Worm (Caenorhabditis elegans) whole organism, L1 larva: ENCODE data around the gene grsp-4.

Source experiments
- F16B12.6 ChIP-seq: fragments of 150-350 bp; optimal IDR thresholded peaks from 2 replicates; lab custom pipeline; 2014; ENCODE audit warnings: missing biosample characterization, missing genetic modification characterization
- Y116A8C.19 ChIP-seq: sonication (generic microtip); optimal IDR thresholded peaks from 2 replicates; lab custom pipeline; 2016; ENCODE audit warnings: missing compliant biosample characterization, missing genetic modification characterization, borderline replicate concordance
- aly-2 ChIP-seq: fragments of 150-350 bp; optimal IDR thresholded peaks from 2 replicates; lab custom pipeline; 2014; ENCODE audit warnings: missing biosample characterization, missing genetic modification characterization
- blmp-1 ChIP-seq: fragments of 150-350 bp; optimal IDR thresholded peaks from 2 replicates; lab custom pipeline; 2014; ENCODE audit warnings: missing biosample characterization, missing genetic modification characterization
- ceh-8 ChIP-seq: fragments of 200-800 bp; sonication (Bioruptor generic); optimal IDR thresholded peaks from 2 replicates; lab custom pipeline; 2018; ENCODE audit warnings: mild to moderate bottlenecking, missing genetic modification characterization, moderate library complexity, missing compliant biosample characterization
- ces-1 ChIP-seq: fragments of 150-350 bp; optimal IDR thresholded peaks from 2 replicates; lab custom pipeline; 2014; ENCODE audit warnings: missing biosample characterization, missing genetic modification reagents, missing genetic modification characterization
- dsc-1 ChIP-seq: sonication (generic microtip); optimal IDR thresholded peaks from 2 replicates; lab custom pipeline; 2016; ENCODE audit warnings: mild to moderate bottlenecking, missing genetic modification characterization, missing compliant biosample characterization
- efl-1 ChIP-seq, 4 experiments: fragments of 150-350 bp; optimal IDR thresholded peaks in 3 of 4; peaks in 1 of 4; 1 replicate in 1 of 4; 2 replicates in 3 of 4; lab custom pipeline; 2014; ENCODE audit warnings: missing biosample characterization in 2 of 4, missing genetic modification characterization in 2 of 4, missing genetic modification reagents in 2 of 4
- efl-3 ChIP-seq: fragments of 200-800 bp; sonication (Bioruptor generic); optimal IDR thresholded peaks from 2 replicates; lab custom pipeline; 2018; ENCODE audit warnings: mild to moderate bottlenecking, missing genetic modification characterization, missing compliant biosample characterization
- egl-13 ChIP-seq: sonication (generic microtip); optimal IDR thresholded peaks from 2 replicates; lab custom pipeline; 2016; ENCODE audit warnings: missing genotype, missing genetic modification reagents, missing genetic modification characterization, missing compliant biosample characterization
- egl-27 ChIP-seq, 2 experiments: fragments of 150-350 bp in 1 of 2; sonication (generic microtip); optimal IDR thresholded peaks; 3 replicates each; lab custom pipeline; 2017 to 2018; ENCODE audit warnings: missing biosample characterization in 2 of 2, missing genetic modification characterization in 2 of 2, missing genetic modification reagents in 2 of 2
- fkh-4 ChIP-seq: sonication (generic microtip); optimal IDR thresholded peaks from 2 replicates; lab custom pipeline; 2016; ENCODE audit warnings: missing compliant biosample characterization, missing genetic modification characterization, borderline replicate concordance
- hlh-17 ChIP-seq: fragments of 200-800 bp; sonication (Bioruptor generic); optimal IDR thresholded peaks from 2 replicates; lab custom pipeline; 2018; ENCODE audit warnings: missing genetic modification characterization, mild to moderate bottlenecking, missing compliant biosample characterization, moderate library complexity, borderline replicate concordance
- hlh-4 ChIP-seq: sonication (generic microtip); optimal IDR thresholded peaks from 2 replicates; lab custom pipeline; 2016; ENCODE audit warnings: mild to moderate bottlenecking, missing genetic modification characterization, missing compliant biosample characterization
- hpl-2 ChIP-seq: fragments of 150-350 bp; optimal IDR thresholded peaks from 2 replicates; lab custom pipeline; 2014; ENCODE audit warnings: missing biosample characterization, missing genetic modification reagents, missing genetic modification characterization
- lin-13 ChIP-seq: fragments of 150-350 bp; optimal IDR thresholded peaks from 2 replicates; lab custom pipeline; 2014; ENCODE audit warnings: missing biosample characterization, missing genetic modification reagents, missing genetic modification characterization
- lin-14 ChIP-seq: fragments of 200-800 bp; sonication (Bioruptor generic); optimal IDR thresholded peaks from 2 replicates; lab custom pipeline; 2018; ENCODE audit warnings: mild to moderate bottlenecking, missing genetic modification characterization, moderate library complexity, missing compliant biosample characterization
- lin-39 ChIP-seq: fragments of 150-350 bp; optimal IDR thresholded peaks from 2 replicates; lab custom pipeline; 2014; ENCODE audit warnings: missing biosample characterization, missing genetic modification reagents, missing genetic modification characterization
- mdl-1 ChIP-seq, 2 experiments: fragments of 150-350 bp; optimal IDR thresholded peaks; 2 replicates each; lab custom pipeline; 2014 to 2017; ENCODE audit warnings: missing biosample characterization in 2 of 2, missing genetic modification characterization in 2 of 2, inconsistent platforms in 1 of 2
- mep-1 ChIP-seq: fragments of 150-350 bp; optimal IDR thresholded peaks from 2 replicates; lab custom pipeline; 2014; ENCODE audit warnings: missing biosample characterization, missing genetic modification characterization
- nhr-19 ChIP-seq: fragments of 200-800 bp; sonication (Bioruptor generic); conservative IDR thresholded peaks from 2 replicates; pipeline ENCODE4 v1.3.6; 2022; ENCODE audit warnings: missing genetic modification characterization, missing compliant biosample characterization
- nhr-20 ChIP-seq: sonication (generic microtip); optimal IDR thresholded peaks from 2 replicates; lab custom pipeline; 2016; ENCODE audit warnings: mild to moderate bottlenecking, missing genetic modification characterization, missing compliant biosample characterization
- nhr-28 ChIP-seq: fragments of 150-350 bp; optimal IDR thresholded peaks from 2 replicates; lab custom pipeline; 2014; ENCODE audit warnings: missing biosample characterization, missing genetic modification characterization
- nhr-47 ChIP-seq: sonication (generic microtip); optimal IDR thresholded peaks from 2 replicates; lab custom pipeline; 2016; ENCODE audit warnings: mild to moderate bottlenecking, missing genetic modification characterization, moderate library complexity, missing compliant biosample characterization
- pag-3 ChIP-seq: sonication (generic microtip); optimal IDR thresholded peaks from 2 replicates; lab custom pipeline; 2017; ENCODE audit warnings: missing genetic modification characterization, mild to moderate bottlenecking, missing compliant biosample characterization, antibody characterized with exemption, borderline replicate concordance; ENCODE audit not compliant: insufficient read depth
- pax-3 ChIP-seq: fragments of 200-800 bp; sonication (Bioruptor generic); optimal IDR thresholded peaks from 2 replicates; lab custom pipeline; 2018; ENCODE audit warnings: mild to moderate bottlenecking, missing genetic modification characterization, moderate library complexity, missing compliant biosample characterization
- rnt-1 ChIP-seq: sonication (generic microtip); optimal IDR thresholded peaks from 2 replicates; lab custom pipeline; 2016; ENCODE audit warnings: mild to moderate bottlenecking, missing genetic modification characterization, moderate library complexity, missing compliant biosample characterization
- skn-1 ChIP-seq: fragments of 150-350 bp; optimal IDR thresholded peaks from 2 replicates; lab custom pipeline; 2014; ENCODE audit warnings: missing biosample characterization, missing genetic modification characterization
- sox-4 ChIP-seq: sonication (generic microtip); optimal IDR thresholded peaks from 2 replicates; lab custom pipeline; 2016; ENCODE audit warnings: missing genetic modification characterization, missing compliant biosample characterization
- sptf-1 ChIP-seq: fragments of 150-350 bp; optimal IDR thresholded peaks from 2 replicates; lab custom pipeline; 2014; ENCODE audit warnings: missing biosample characterization, missing genetic modification characterization
- sup-37 ChIP-seq: fragments of 200-800 bp; sonication (Bioruptor generic); optimal IDR thresholded peaks from 2 replicates; lab custom pipeline; 2018; ENCODE audit warnings: mild to moderate bottlenecking, missing genetic modification characterization, missing compliant biosample characterization
- tlp-1 ChIP-seq: fragments of 150-350 bp; optimal IDR thresholded peaks from 2 replicates; lab custom pipeline; 2014; ENCODE audit warnings: missing biosample characterization, missing genetic modification characterization
- vab-15 ChIP-seq: sonication (generic microtip); optimal IDR thresholded peaks from 2 replicates; lab custom pipeline; 2017; ENCODE audit warnings: missing genotype, mild to moderate bottlenecking, missing genetic modification characterization, missing compliant biosample characterization
- ztf-4 ChIP-seq: fragments of 150-350 bp; optimal IDR thresholded peaks from 2 replicates; lab custom pipeline; 2014; ENCODE audit warnings: missing biosample characterization, missing genetic modification characterization

The grsp-4 gene

ce11 chrV:7629504-7629903 is 4.8 kb downstream of the grsp-4 start, which contains the start of gene srd-30:
TSS of gene srd-30 (plus strand) at chrV:7629804.
- TF ChIP-seq vab-15 (no peak), blmp-1 (no peak), mdl-1 (tag; optimal IDR thresholded peaks at IDR 0.05; lab: Kevin White, UChicago) (no peak), ztf-4 (tag; lab: Kevin White, UChicago) (no peak), hpl-2 (no peak), sptf-1 (tag; lab: Kevin White, UChicago) (no peak), hlh-17 (GFP tag; lab: Kevin White, UChicago) (no peak), efl-1 (optimal IDR thresholded peaks at IDR 0.05; lab: Kevin White, UChicago) (no peak), efl-1 (GFP tag; optimal IDR thresholded peaks at IDR 0.05 in 1 of 2; lab: Kevin White, UChicago) (no peak), nhr-19 (GFP tag; lab: Robert Waterston, UW) (no peak)
- TF ChIP-seq, all 84 proteins: peak for 0

- TF ChIP-seq efl-3 (GFP tag; lab: Kevin White, UChicago) = no peak
- TF ChIP-seq egl-13 (tag; lab: Kevin White, UChicago) = no peak
- no peak for TF ChIP-seq pag-3 (tag; lab: Kevin White, UChicago)
- TF ChIP-seq fkh-4 (tag; lab: Kevin White, UChicago) = no peak
- TF ChIP-seq lin-14 (GFP tag; lab: Kevin White, UChicago) = no peak
- TF ChIP-seq ztf-4 (tag; lab: Kevin White, UChicago) = no peak
- TF ChIP-seq rnt-1 (tag; lab: Kevin White, UChicago) = no peak
- TF ChIP-seq sox-4 (tag; lab: Kevin White, UChicago) = no peak
- TF ChIP-seq, all 84 proteins: peak for 0
Measured at ce11 chrV:7631732-7632131, 7.0 kb downstream of the grsp-4 start, which contains the start of gene srd-25. TSS of gene srd-25 (plus strand) at chrV:7632032.

DNA sequence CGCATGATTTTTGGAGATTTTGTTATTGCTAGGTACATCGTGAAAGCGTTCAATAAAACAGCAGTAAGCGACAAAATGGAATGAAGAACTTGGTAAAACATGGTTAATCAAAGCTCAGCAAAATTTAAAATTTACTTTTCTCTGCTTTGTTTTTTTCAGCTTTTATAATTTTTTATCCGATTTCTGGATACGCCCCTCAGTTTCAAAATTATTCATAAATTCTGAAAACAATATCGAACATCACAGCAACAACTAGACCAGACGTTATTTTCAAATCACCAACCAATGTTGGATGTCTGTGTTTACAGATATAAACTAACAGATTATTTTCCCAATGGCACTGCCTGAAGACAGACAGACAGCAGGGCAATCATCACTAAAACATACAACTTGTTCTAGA is 9.9 kb downstream of the grsp-4 start, which contains the start of gene srd-31:
Gene srd-31, minus strand, starts transcription at position 101 of the 400 bp plus-strand sequence.
- TF ChIP-seq dsc-1 (tag; lab: Kevin White, UChicago) = no peak
- TF ChIP-seq Y116A8C.19 (tag; lab: Kevin White, UChicago) = no peak
- no peak for TF ChIP-seq F16B12.6 (tag; lab: Kevin White, UChicago)
- no peak for TF ChIP-seq pax-3
- TF ChIP-seq lin-39 (tag; lab: Kevin White, UChicago) = no peak
- TF ChIP-seq pag-3 (tag; lab: Kevin White, UChicago) = no peak
- TF ChIP-seq efl-1 (optimal IDR thresholded peaks at IDR 0.05; lab: Kevin White, UChicago) = no peak
- TF ChIP-seq efl-1 (GFP tag; optimal IDR thresholded peaks at IDR 0.05 in 1 of 2; lab: Kevin White, UChicago) = no peak
- no peak for TF ChIP-seq nhr-47 (tag; lab: Kevin White, UChicago)
- no peak for TF ChIP-seq ztf-4 (tag; lab: Kevin White, UChicago)

ce11 chrV:7635469-7635868 is 10.7 kb downstream of the grsp-4 start, which contains the start of gene srd-29:
TSS of gene srd-29 (plus strand) at chrV:7635769.
- TF ChIP-seq lin-13 (GFP tag; lab: Kevin White, UChicago) (no peak), nhr-28 (tag; lab: Kevin White, UChicago) (no peak), hpl-2 (no peak), hlh-17 (GFP tag; lab: Kevin White, UChicago) (no peak), pag-3 (tag; lab: Kevin White, UChicago) (no peak), mdl-1 (tag; optimal IDR thresholded peaks at IDR 0.05; lab: Kevin White, UChicago) (no peak), tlp-1 (tag; lab: Kevin White, UChicago) (no peak), skn-1 (tag; lab: Kevin White, UChicago) (no peak), efl-1 (optimal IDR thresholded peaks at IDR 0.05; lab: Kevin White, UChicago) (no peak), efl-1 (GFP tag; optimal IDR thresholded peaks at IDR 0.05 in 1 of 2; lab: Kevin White, UChicago) (no peak), mep-1 (no peak), nhr-20 (tag; lab: Kevin White, UChicago) (no peak), hlh-4 (tag; lab: Kevin White, UChicago) (no peak), ceh-8 (GFP tag; lab: Kevin White, UChicago) (no peak), egl-27 (tag; optimal IDR thresholded peaks at IDR 0.05; lab: Kevin White, UChicago) (no peak), sup-37 (GFP tag; lab: Kevin White, UChicago) (no peak), ces-1 (no peak), aly-2 (no peak)
